Fruit fly (Drosophila melanogaster) whole organism, prepupa: ENCODE measurements around the gene CG1299.

Experiments
- Blimp-1 ChIP-seq: fragments of 200-800 bp; sonication (Bioruptor generic); optimal IDR thresholded peaks from 3 replicates; lab custom pipeline; 2017; ENCODE audit warnings: missing biosample characterization, missing genetic modification characterization, mild to moderate bottlenecking, moderate library complexity, missing genetic modification reagents
- CG11294 ChIP-seq: fragments of 200-800 bp; sonication (Bioruptor generic); IDR thresholded peaks from 2 replicates; pipeline ENCODE4 v1.3.6; 2022; ENCODE audit warnings: missing biosample characterization, missing genetic modification characterization
- CG3032 ChIP-seq: fragments of 200-800 bp; optimal IDR thresholded peaks from 2 replicates; lab custom pipeline; 2019; ENCODE audit warnings: missing biosample characterization, mild to moderate bottlenecking, missing genetic modification characterization, moderate library complexity
- CG32006 ChIP-seq: fragments of 200-800 bp; sonication (Bioruptor generic); optimal IDR thresholded peaks from 3 replicates; lab custom pipeline; 2017; ENCODE audit warnings: missing biosample characterization, mild to moderate bottlenecking, missing genetic modification characterization
- CG6163 ChIP-seq: fragments of 200-800 bp; sonication (Bioruptor generic); IDR thresholded peaks from 3 replicates; pipeline ENCODE4 v1.3.6; 2022; ENCODE audit warnings: missing biosample characterization, missing genetic modification characterization
- CG6808 ChIP-seq: fragments of 200-800 bp; sonication (Bioruptor generic); optimal IDR thresholded peaks from 3 replicates; lab custom pipeline; 2017; ENCODE audit warnings: missing biosample characterization, missing genetic modification characterization, mild to moderate bottlenecking, moderate library complexity, missing genetic modification reagents
- Eip78C ChIP-seq: fragments of 200-800 bp; sonication (Bioruptor generic); peaks from one replicate; lab custom pipeline; 2016; ENCODE audit warnings: missing biosample characterization, missing genetic modification characterization
- Gug ChIP-seq: fragments of 200-800 bp; sonication (Bioruptor generic); IDR thresholded peaks from 2 replicates; pipeline ENCODE4 v1.3.6; 2022; ENCODE audit warnings: missing biosample characterization, missing genetic modification characterization
- Hr39 ChIP-seq: fragments of 200-800 bp; sonication (Bioruptor generic); optimal IDR thresholded peaks from 2 replicates; lab custom pipeline; 2016; ENCODE audit warnings: missing biosample characterization, missing genetic modification characterization
- Sox102F ChIP-seq: fragments of 200-800 bp; sonication (Bioruptor generic); optimal IDR thresholded peaks from 2 replicates; lab custom pipeline; 2016; ENCODE audit warnings: missing biosample characterization, mild to moderate bottlenecking, missing genetic modification characterization
- Sox14 ChIP-seq: fragments of 200-800 bp; sonication (Bioruptor generic); optimal IDR thresholded peaks from 3 replicates; lab custom pipeline; 2016; ENCODE audit warnings: missing biosample characterization, missing genetic modification characterization
- esn ChIP-seq: fragments of 200-800 bp; sonication (Bioruptor generic); optimal IDR thresholded peaks from 2 replicates; lab custom pipeline; 2016; ENCODE audit warnings: missing biosample characterization, mild to moderate bottlenecking, missing genetic modification characterization, moderate library complexity

dm6 chr3L:4132585-4132984 is 15.9 kb upstream of the CG1299 start:
- TF ChIP-seq Hr39 (GFP tag; lab: Kevin White, UChicago) = no peak
- TF ChIP-seq Blimp-1 (GFP tag; lab: Kevin White, UChicago) = no peak
- no peak for TF ChIP-seq Sox102F (GFP tag; lab: Kevin White, UChicago)
- TF ChIP-seq esn (GFP tag; lab: Kevin White, UChicago) = no peak
- TF ChIP-seq Sox14 (GFP tag; lab: Kevin White, UChicago) = no peak
- no peak for TF ChIP-seq CG6163
- no peak for TF ChIP-seq CG32006 (GFP tag; lab: Kevin White, UChicago)
- TF ChIP-seq CG6808 (GFP tag; lab: Kevin White, UChicago) = no peak
- TF ChIP-seq CG11294 (GFP tag; lab: Robert Waterston, UW) = no peak
- TF ChIP-seq Gug (GFP tag; lab: Robert Waterston, UW) = no peak
- TF ChIP-seq CG3032 = no peak
- no peak for TF ChIP-seq Eip78C (GFP tag; lab: Kevin White, UChicago)
